Worm (Caenorhabditis elegans) whole organism, young adult: Measurements from ENCODE around the gene cutl-16.

ENCODE experiments used
- B0035.1 ChIP-seq: sonication (generic microtip); optimal IDR thresholded peaks from 2 replicates; lab custom pipeline; 2016; ENCODE audit warnings: missing genetic modification characterization, mild to moderate bottlenecking, missing compliant biosample characterization, missing genotype, missing genetic modification reagents
- B0336.3 ChIP-seq: fragments of 200-800 bp; sonication (Bioruptor generic); IDR thresholded peaks from 2 replicates; pipeline ENCODE4 v1.3.6; 2022; ENCODE audit warnings: missing genetic modification characterization, missing compliant biosample characterization
- D2030.7 ChIP-seq: fragments of 200-800 bp; sonication (Bioruptor generic); IDR thresholded peaks from 2 replicates; pipeline ENCODE4 v1.3.6; 2022; ENCODE audit warnings: missing genetic modification reagents, missing genetic modification characterization, missing compliant biosample characterization
- F57A8.1 ChIP-seq: fragments of 200-800 bp; sonication (Bioruptor generic); optimal IDR thresholded peaks from 2 replicates; lab custom pipeline; 2018; ENCODE audit warnings: mild to moderate bottlenecking, missing genetic modification characterization, moderate library complexity, missing compliant biosample characterization
- F57C9.4 ChIP-seq: sonication (generic microtip); optimal IDR thresholded peaks from 2 replicates; lab custom pipeline; 2017; ENCODE audit warnings: mild to moderate bottlenecking, missing genetic modification characterization, missing compliant biosample characterization
- Y53G8AR.9 ChIP-seq: fragments of 200-800 bp; sonication (Bioruptor generic); conservative IDR thresholded peaks from 2 replicates; pipeline ENCODE4 v1.3.6; 2022; ENCODE audit warnings: missing genetic modification reagents, missing genetic modification characterization, missing compliant biosample characterization
- Y56A3A.18 ChIP-seq: fragments of 200-800 bp; sonication (Bioruptor generic); IDR thresholded peaks from 2 replicates; pipeline ENCODE4 v1.3.6; 2022; ENCODE audit warnings: missing genetic modification reagents, missing genetic modification characterization, missing compliant biosample characterization
- Y67H2A.10 ChIP-seq: fragments of 200-800 bp; sonication (Bioruptor generic); conservative IDR thresholded peaks from 2 replicates; pipeline ENCODE4 v1.3.6; 2022; ENCODE audit warnings: missing genetic modification reagents, missing genetic modification characterization, missing compliant biosample characterization
- akir-1 ChIP-seq: fragments of 200-800 bp; sonication (Bioruptor generic); optimal IDR thresholded peaks from 2 replicates; lab custom pipeline; 2018; ENCODE audit warnings: mild to moderate bottlenecking, missing genetic modification characterization, moderate library complexity, missing compliant biosample characterization
- bed-1 ChIP-seq: fragments of 200-800 bp; sonication (Bioruptor generic); IDR thresholded peaks from 2 replicates; pipeline ENCODE4 v1.3.6; 2022; ENCODE audit warnings: missing genetic modification reagents, missing genetic modification characterization, missing compliant biosample characterization
- cebp-1 ChIP-seq, 2 experiments: fragments of 200-800 bp in 1 of 2; sonication (Bioruptor generic) in 1 of 2; sonication (generic microtip) in 1 of 2; IDR thresholded peaks in 1 of 2; optimal IDR thresholded peaks in 1 of 2; 2 replicates each; pipeline versions ENCODE4 v1.3.6 to Lab custom; 2017 to 2022; ENCODE audit warnings: missing compliant biosample characterization in 2 of 2, missing genetic modification characterization in 2 of 2, mild to moderate bottlenecking in 1 of 2, missing genetic modification reagents in 1 of 2, moderate library complexity in 1 of 2
- cebp-2 ChIP-seq: fragments of 200-800 bp; sonication (Bioruptor generic); IDR thresholded peaks from 2 replicates; pipeline ENCODE4 v1.3.6; 2022; ENCODE audit warnings: missing genetic modification characterization, missing compliant biosample characterization
- ceh-79 ChIP-seq: sonication (generic microtip); optimal IDR thresholded peaks from 2 replicates; lab custom pipeline; 2017; ENCODE audit warnings: mild to moderate bottlenecking, missing genetic modification characterization, missing compliant biosample characterization
- dpl-1 ChIP-seq: fragments of 150-350 bp; optimal IDR thresholded peaks from 2 replicates; lab custom pipeline; 2014; ENCODE audit warnings: missing biosample characterization, missing genetic modification reagents, missing genetic modification characterization
- egl-18 ChIP-seq: fragments of 200-800 bp; sonication (Bioruptor generic); IDR thresholded peaks from 2 replicates; pipeline ENCODE4 v1.3.6; 2022; ENCODE audit warnings: missing genetic modification reagents, missing genetic modification characterization, missing compliant biosample characterization
- egrh-3 ChIP-seq: fragments of 200-800 bp; sonication (Bioruptor generic); IDR thresholded peaks from 2 replicates; pipeline ENCODE4 v1.3.6; 2022; ENCODE audit warnings: missing genetic modification reagents, missing genetic modification characterization, missing compliant biosample characterization
- him-1 ChIP-seq: sonication (generic microtip); optimal IDR thresholded peaks from 2 replicates; lab custom pipeline; 2016; ENCODE audit warnings: missing genotype, missing genetic modification reagents, missing genetic modification characterization, missing compliant biosample characterization
- hsf-1 ChIP-seq: fragments of 200-800 bp; sonication (Bioruptor generic); IDR thresholded peaks from 2 replicates; pipeline ENCODE4 v1.3.6; 2022; ENCODE audit warnings: missing genetic modification reagents, missing genetic modification characterization, missing compliant biosample characterization
- lin-54 ChIP-seq: fragments of 200-800 bp; sonication (Bioruptor generic); optimal IDR thresholded peaks from 2 replicates; lab custom pipeline; 2018; ENCODE audit warnings: mild to moderate bottlenecking, missing genetic modification characterization, missing compliant biosample characterization
- lsl-1 ChIP-seq: fragments of 200-800 bp; sonication (Bioruptor generic); optimal IDR thresholded peaks from 2 replicates; lab custom pipeline; 2018; ENCODE audit warnings: mild to moderate bottlenecking, missing genetic modification characterization, moderate library complexity, missing compliant biosample characterization
- madf-6 ChIP-seq: fragments of 200-800 bp; sonication (Bioruptor generic); IDR thresholded peaks from 2 replicates; pipeline ENCODE4 v1.3.6; 2022; ENCODE audit warnings: missing genetic modification reagents, missing genetic modification characterization, missing compliant biosample characterization
- madf-8 ChIP-seq: fragments of 200-800 bp; sonication (Bioruptor generic); conservative IDR thresholded peaks from 2 replicates; pipeline ENCODE4 v1.3.6; 2022; ENCODE audit warnings: missing genetic modification reagents, missing genetic modification characterization, missing compliant biosample characterization
- mes-4 ChIP-seq: sonication (generic microtip); optimal IDR thresholded peaks from 2 replicates; lab custom pipeline; 2016; ENCODE audit warnings: missing genotype, missing genetic modification characterization, missing compliant biosample characterization
- nhr-120 ChIP-seq: fragments of 200-800 bp; sonication (Bioruptor generic); IDR thresholded peaks from 2 replicates; pipeline ENCODE4 v1.3.6; 2022; ENCODE audit warnings: missing genetic modification characterization, missing compliant biosample characterization
- nhr-80 ChIP-seq: sonication (generic microtip); optimal IDR thresholded peaks from 2 replicates; lab custom pipeline; 2016; ENCODE audit warnings: missing genetic modification characterization, missing compliant biosample characterization
- rcor-1 ChIP-seq: fragments of 200-800 bp; sonication (Bioruptor generic); IDR thresholded peaks from 2 replicates; pipeline ENCODE4 v1.3.6; 2022; ENCODE audit warnings: missing genetic modification reagents, missing genetic modification characterization, missing compliant biosample characterization
- rec-8 ChIP-seq, 2 experiments: sonication (generic microtip); optimal IDR thresholded peaks; 2 replicates each; lab custom pipeline; 2016; ENCODE audit warnings: mild to moderate bottlenecking in 2 of 2, missing genetic modification characterization in 2 of 2, missing genetic modification reagents in 2 of 2, missing genotype in 2 of 2, missing biosample characterization in 1 of 2, missing compliant biosample characterization in 1 of 2, moderate library complexity in 1 of 2
- rpc-1 ChIP-seq, 2 experiments: fragments of 150-350 bp in 1 of 2; sonication (generic microtip) in 1 of 2; optimal IDR thresholded peaks; 2 replicates each; lab custom pipeline; 2014 to 2018; ENCODE audit warnings: missing biosample characterization in 1 of 2, missing genetic modification characterization in 1 of 2, missing genetic modification reagents in 1 of 2, missing genotype in 1 of 2
- sea-2 ChIP-seq: fragments of 200-800 bp; sonication (Bioruptor generic); IDR thresholded peaks from 2 replicates; pipeline ENCODE4 v1.3.6; 2022; ENCODE audit warnings: missing genetic modification characterization, missing compliant biosample characterization
- snpc-1.3 ChIP-seq: sonication (generic microtip); optimal IDR thresholded peaks from 2 replicates; lab custom pipeline; 2017; ENCODE audit warnings: missing genetic modification characterization, mild to moderate bottlenecking, missing compliant biosample characterization, antibody characterized with exemption, moderate library complexity, missing genotype, missing genetic modification reagents; ENCODE audit not compliant: insufficient read depth
- somi-1 ChIP-seq: fragments of 200-800 bp; sonication (Bioruptor generic); optimal IDR thresholded peaks from 2 replicates; lab custom pipeline; 2018; ENCODE audit warnings: mild to moderate bottlenecking, missing genetic modification characterization, missing compliant biosample characterization
- sptf-2 ChIP-seq: fragments of 200-800 bp; sonication (Bioruptor generic); optimal IDR thresholded peaks from 2 replicates; lab custom pipeline; 2018; ENCODE audit warnings: mild to moderate bottlenecking, missing genetic modification characterization, missing compliant biosample characterization
- tbp1 ChIP-seq: fragments of 200-800 bp; sonication (Bioruptor generic); optimal IDR thresholded peaks from 2 replicates; lab custom pipeline; 2018; ENCODE audit warnings: mild to moderate bottlenecking, missing genetic modification characterization, missing compliant biosample characterization
- tlf-1 ChIP-seq: fragments of 200-800 bp; sonication (Bioruptor generic); optimal IDR thresholded peaks from 2 replicates; lab custom pipeline; 2018; ENCODE audit warnings: mild to moderate bottlenecking, missing genetic modification characterization, missing compliant biosample characterization
- unc-62 ChIP-seq: fragments of 150-350 bp; optimal IDR thresholded peaks from 2 replicates; lab custom pipeline; 2014; ENCODE audit warnings: missing biosample characterization, missing genetic modification reagents, missing genetic modification characterization
- xnd-1 ChIP-seq: sonication (generic microtip); optimal IDR thresholded peaks from 2 replicates; lab custom pipeline; 2016; ENCODE audit warnings: missing genotype, missing genetic modification reagents, missing genetic modification characterization, missing compliant biosample characterization
- ztf-22 ChIP-seq: fragments of 200-800 bp; sonication (Bioruptor generic); optimal IDR thresholded peaks from 2 replicates; lab custom pipeline; 2018; ENCODE audit warnings: mild to moderate bottlenecking, missing genetic modification characterization, moderate library complexity, missing compliant biosample characterization

cutl-16 gene

ce11 chrII:6475180-6475737 is 34.0 kb downstream of the cutl-16 start, which contains the start of gene T28D9.16:
TSS of gene T28D9.16 (plus strand) at chrII:6475687.
- no peak for TF ChIP-seq nhr-120 (GFP tag; lab: Robert Waterston, UW)
- TF ChIP-seq cebp-1 (GFP tag; IDR thresholded peaks at IDR 0.05; lab: Robert Waterston, UW) = no peak
- no peak for TF ChIP-seq cebp-1 (tag; optimal IDR thresholded peaks at IDR 0.05; lab: Kevin White, UChicago)
- no peak for TF ChIP-seq F57C9.4 (tag; lab: Kevin White, UChicago)
- TF ChIP-seq F57A8.1 = no peak
- TF ChIP-seq snpc-1.3 (tag; lab: Kevin White, UChicago) = no peak
- TF ChIP-seq sptf-2 (GFP tag; lab: Kevin White, UChicago) = no peak
- TF ChIP-seq dpl-1 (GFP tag; lab: Kevin White, UChicago) = no peak
- TF ChIP-seq Y56A3A.18 (GFP tag; lab: Robert Waterston, UW) = no peak
- TF ChIP-seq hsf-1 = no peak
- TF ChIP-seq egl-18 (GFP tag; lab: Robert Waterston, UW) = no peak
- TF ChIP-seq tlf-1 (GFP tag; lab: Kevin White, UChicago) = no peak

- TF ChIP-seq ceh-79 (no peak), lsl-1 (GFP tag; lab: Kevin White, UChicago) (peak; percentile 68)
Observed at ce11 chrII:6476655-6477054, 35.4 kb downstream of the cutl-16 start, which contains the start of gene T28D9.4. TSS of gene T28D9.4 (plus strand) at chrII:6476955.

- TF ChIP-seq somi-1 (GFP tag; lab: Kevin White, UChicago) = no peak
- TF ChIP-seq Y53G8AR.9 (GFP tag; lab: Robert Waterston, UW) = no peak
- TF ChIP-seq xnd-1 (tag; lab: Kevin White, UChicago) = no peak
- TF ChIP-seq D2030.7 (GFP tag; lab: Robert Waterston, UW) = no peak
- TF ChIP-seq madf-6 (GFP tag; lab: Robert Waterston, UW) = no peak
- TF ChIP-seq egrh-3 (GFP tag; lab: Robert Waterston, UW) = no peak
- no peak for TF ChIP-seq nhr-80 (tag; lab: Kevin White, UChicago)
- no peak for TF ChIP-seq tbp1 (GFP tag; lab: Kevin White, UChicago)
- no peak for TF ChIP-seq B0035.1 (tag; lab: Kevin White, UChicago)
- TF ChIP-seq F57C9.4 (tag; lab: Kevin White, UChicago) = no peak
- no peak for TF ChIP-seq B0336.3 (GFP tag; lab: Robert Waterston, UW)
- no peak for TF ChIP-seq unc-62 (GFP tag; lab: Kevin White, UChicago)
- TF ChIP-seq ztf-22 (GFP tag; lab: Kevin White, UChicago) = no peak
- no peak for TF ChIP-seq sea-2 (GFP tag; lab: Robert Waterston, UW)
- TF ChIP-seq cebp-2 (GFP tag; lab: Robert Waterston, UW) = no peak
- no peak for TF ChIP-seq bed-1
- no peak for TF ChIP-seq mes-4 (tag; lab: Kevin White, UChicago)
- no peak for TF ChIP-seq rcor-1
Observed at ce11 chrII:6482102-6482501, 40.9 kb downstream of the cutl-16 start, which contains the start of gene del-10. TSS of gene del-10 (minus strand) at chrII:6482125.

- TF ChIP-seq F57C9.4 (tag; lab: Kevin White, UChicago) (no peak), hsf-1 (no peak), B0035.1 (tag; lab: Kevin White, UChicago) (no peak), sea-2 (GFP tag; lab: Robert Waterston, UW) (no peak), Y56A3A.18 (GFP tag; lab: Robert Waterston, UW) (no peak), akir-1 (GFP tag; lab: Kevin White, UChicago) (no peak), rpc-1 (optimal IDR thresholded peaks at IDR 0.05; lab: Kevin White, UChicago) (no peak), rpc-1 (tag; optimal IDR thresholded peaks at IDR 0.05; lab: Kevin White, UChicago) (no peak), him-1 (no peak), egrh-3 (GFP tag; lab: Robert Waterston, UW) (no peak), ceh-79 (no peak), lsl-1 (GFP tag; lab: Kevin White, UChicago) (no peak), Y67H2A.10 (GFP tag; lab: Robert Waterston, UW) (no peak), madf-8 (GFP tag; lab: Robert Waterston, UW) (no peak), lin-54 (GFP tag; lab: Kevin White, UChicago) (no peak), rec-8 (tag; optimal IDR thresholded peaks at IDR 0.05; lab: Kevin White, UChicago) (no peak)
Observed at ce11 chrII:6482762-6483161, 41.5 kb downstream of the cutl-16 start.
